Fruit fly (Drosophila melanogaster) whole organism, embryonic: Measurements from ENCODE around the gene CG9117.

Experiments used
- Bgb ChIP-seq: fragments of 200-800 bp; sonication (Bioruptor generic); IDR thresholded peaks from 2 replicates; pipeline ENCODE4 v1.3.6; 2022; ENCODE audit warnings: missing biosample characterization, missing genetic modification characterization; ENCODE audit not compliant: partially characterized antibody
- CG12236 ChIP-seq: fragments of 200-800 bp; sonication (Bioruptor generic); optimal IDR thresholded peaks from 2 replicates; lab custom pipeline; 2016; ENCODE audit warnings: missing biosample characterization, missing genetic modification characterization
- CG12744 ChIP-seq: fragments of 200-800 bp; sonication (Bioruptor generic); optimal IDR thresholded peaks from 2 replicates; lab custom pipeline; 2016; ENCODE audit warnings: missing biosample characterization, missing genetic modification characterization
- CG13296 ChIP-seq: fragments of 200-800 bp; sonication (Bioruptor generic); optimal IDR thresholded peaks from 3 replicates; lab custom pipeline; 2018; ENCODE audit warnings: missing biosample characterization, mild to moderate bottlenecking, missing genetic modification characterization
- CG13894 ChIP-seq: fragments of 200-800 bp; sonication (Bioruptor generic); optimal IDR thresholded peaks from 3 replicates; lab custom pipeline; 2018; ENCODE audit warnings: missing biosample characterization, mild to moderate bottlenecking, missing genetic modification characterization, moderate library complexity
- CG14860 ChIP-seq: fragments of 200-800 bp; sonication (Bioruptor generic); IDR thresholded peaks from 3 replicates; pipeline ENCODE4 v1.3.6; 2022; ENCODE audit warnings: missing biosample characterization, missing genetic modification characterization; ENCODE audit not compliant: partially characterized antibody
- CG15601 ChIP-seq: fragments of 200-800 bp; sonication (Bioruptor generic); optimal IDR thresholded peaks from 3 replicates; lab custom pipeline; 2019; ENCODE audit warnings: missing biosample characterization, mild to moderate bottlenecking, missing genetic modification characterization, moderate library complexity
- CG17385 ChIP-seq: fragments of 200-800 bp; sonication (Bioruptor generic); optimal IDR thresholded peaks from 3 replicates; lab custom pipeline; 2018; ENCODE audit warnings: missing biosample characterization, mild to moderate bottlenecking, missing genetic modification characterization
- CG17829 ChIP-seq: fragments of 200-800 bp; optimal IDR thresholded peaks from 2 replicates; lab custom pipeline; 2019; ENCODE audit warnings: missing biosample characterization, mild to moderate bottlenecking, missing genetic modification characterization, moderate library complexity
- CG30431 ChIP-seq: fragments of 200-800 bp; sonication (Bioruptor generic); optimal IDR thresholded peaks from 2 replicates; lab custom pipeline; 2017; ENCODE audit warnings: missing biosample characterization, missing genetic modification characterization
- CG6689 ChIP-seq: fragments of 200-800 bp; sonication (Bioruptor generic); IDR thresholded peaks from 2 replicates; pipeline ENCODE4 v1.3.6; 2022; ENCODE audit warnings: missing biosample characterization, missing genetic modification characterization
- CG7372 ChIP-seq: fragments of 200-800 bp; sonication (Bioruptor generic); IDR thresholded peaks from 2 replicates; pipeline ENCODE4 v1.3.6; 2022; ENCODE audit warnings: missing biosample characterization, missing genetic modification characterization
- CG7928 ChIP-seq: fragments of 200-800 bp; sonication (Bioruptor generic); optimal IDR thresholded peaks from 2 replicates; lab custom pipeline; 2017; ENCODE audit warnings: missing biosample characterization, mild to moderate bottlenecking, missing genetic modification characterization
- Hand ChIP-seq: fragments of 200-800 bp; sonication (Bioruptor generic); optimal IDR thresholded peaks from 2 replicates; lab custom pipeline; 2017; ENCODE audit warnings: mild to moderate bottlenecking, missing biosample characterization, missing genetic modification reagents, missing genetic modification characterization
- Hey ChIP-seq: fragments of 200-800 bp; sonication (Bioruptor generic); optimal IDR thresholded peaks from 3 replicates; lab custom pipeline; 2018; ENCODE audit warnings: missing biosample characterization, mild to moderate bottlenecking, missing genetic modification characterization
- HmgD ChIP-seq: fragments of 200-800 bp; sonication (Bioruptor generic); optimal IDR thresholded peaks from 3 replicates; lab custom pipeline; 2016; ENCODE audit warnings: missing biosample characterization, missing genetic modification characterization
- Hr78 ChIP-seq, 2 experiments: fragments of 200-800 bp in 1 of 2; fragments of >200 bp in 1 of 2; sonication (Bioruptor generic) in 1 of 2; optimal IDR thresholded peaks; 2 replicates each; lab custom pipeline; 2017 to 2019; ENCODE audit warnings: missing biosample characterization in 2 of 2, missing genetic modification characterization in 2 of 2, mild to moderate bottlenecking in 1 of 2, moderate library complexity in 1 of 2
- Lpt ChIP-seq: fragments of >200 bp; optimal IDR thresholded peaks from 2 replicates; lab custom pipeline; 2018; ENCODE audit warnings: missing biosample characterization, missing genetic modification characterization
- MESR4 ChIP-seq: fragments of 200-800 bp; sonication (Bioruptor generic); optimal IDR thresholded peaks from 2 replicates; lab custom pipeline; 2018; ENCODE audit warnings: missing biosample characterization, mild to moderate bottlenecking, missing genetic modification characterization, moderate library complexity
- PHDP ChIP-seq: fragments of 200-800 bp; sonication (Bioruptor generic); optimal IDR thresholded peaks from 3 replicates; lab custom pipeline; 2018; ENCODE audit warnings: missing biosample characterization, mild to moderate bottlenecking, missing genetic modification characterization, moderate library complexity
- Sry-β ChIP-seq: fragments of 200-800 bp; sonication (Bioruptor generic); optimal IDR thresholded peaks from 2 replicates; lab custom pipeline; 2018; ENCODE audit warnings: missing biosample characterization, mild to moderate bottlenecking, missing genetic modification characterization, moderate library complexity
- cg ChIP-seq: fragments of 200-800 bp; sonication (Bioruptor generic); optimal IDR thresholded peaks from 3 replicates; lab custom pipeline; 2019; ENCODE audit warnings: missing biosample characterization, mild to moderate bottlenecking, missing genetic modification characterization, moderate library complexity
- crol ChIP-seq: fragments of 200-800 bp; sonication (Bioruptor generic); IDR thresholded peaks from 2 replicates; pipeline ENCODE4 v1.3.6; 2022; ENCODE audit warnings: missing biosample characterization, missing genetic modification characterization
- dan ChIP-seq: fragments of 200-800 bp; sonication (Bioruptor generic); IDR thresholded peaks from 2 replicates; pipeline ENCODE4 v1.3.6; 2022; ENCODE audit warnings: missing biosample characterization, missing genetic modification characterization
- ewg ChIP-seq: fragments of 200-800 bp; sonication (Bioruptor generic); optimal IDR thresholded peaks from 3 replicates; lab custom pipeline; 2017; ENCODE audit warnings: mild to moderate bottlenecking, missing biosample characterization, missing genetic modification reagents, missing genetic modification characterization
- fd64A ChIP-seq: fragments of 200-800 bp; sonication (Bioruptor generic); optimal IDR thresholded peaks from 3 replicates; lab custom pipeline; 2018; ENCODE audit warnings: missing biosample characterization, mild to moderate bottlenecking, missing genetic modification characterization
- ftz-f1 ChIP-seq: fragments of 200-800 bp; sonication (Bioruptor generic); optimal IDR thresholded peaks from 2 replicates; lab custom pipeline; 2016; ENCODE audit warnings: missing biosample characterization, missing genetic modification characterization
- her ChIP-seq: fragments of 200-800 bp; sonication (Bioruptor generic); optimal IDR thresholded peaks from 2 replicates; lab custom pipeline; 2016; ENCODE audit warnings: missing biosample characterization, missing genetic modification characterization
- kah ChIP-seq: fragments of 200-800 bp; sonication (Bioruptor generic); optimal IDR thresholded peaks from 2 replicates; lab custom pipeline; 2018; ENCODE audit warnings: missing biosample characterization, mild to moderate bottlenecking, missing genetic modification characterization
- kay ChIP-seq: fragments of 200-800 bp; sonication (Bioruptor generic); optimal IDR thresholded peaks from 2 replicates; lab custom pipeline; 2016; ENCODE audit warnings: missing biosample characterization, missing genetic modification characterization
- mld ChIP-seq: fragments of 200-800 bp; sonication (Bioruptor generic); IDR thresholded peaks from 3 replicates; pipeline ENCODE4 v1.3.6; 2022; ENCODE audit warnings: missing biosample characterization, missing genetic modification characterization; ENCODE audit not compliant: partially characterized antibody
- otp ChIP-seq: fragments of 200-800 bp; sonication (Bioruptor generic); IDR thresholded peaks from 3 replicates; pipeline ENCODE4, ENCODE4 v1.3.6; 2022; ENCODE audit warnings: missing biosample characterization, missing genetic modification characterization
- prd ChIP-seq, 3 experiments: fragments of >200 bp in 2 of 3; fragments of 200-800 bp in 1 of 3; sonication (Bioruptor generic) in 1 of 3; optimal IDR thresholded peaks in 2 of 3; IDR thresholded peaks in 1 of 3; 2 replicates in 2 of 3; 3 replicates in 1 of 3; pipeline versions ENCODE4 v1.3.6 to Lab custom; 2017 to 2022; ENCODE audit warnings: missing biosample characterization in 1 of 3, missing genetic modification characterization in 1 of 3
- pros ChIP-seq: fragments of 200-800 bp; sonication (Bioruptor generic); optimal IDR thresholded peaks from 3 replicates; lab custom pipeline; 2019; ENCODE audit warnings: missing biosample characterization, mild to moderate bottlenecking, missing genetic modification characterization, moderate library complexity
- sens ChIP-seq: fragments of 200-800 bp; sonication (Bioruptor generic); peaks from one replicate; lab custom pipeline; 2016; ENCODE audit warnings: missing biosample characterization, missing genetic modification characterization
- seq ChIP-seq: fragments of 200-800 bp; sonication (Bioruptor generic); IDR thresholded peaks from 2 replicates; pipeline ENCODE4 v1.3.6; 2022; ENCODE audit warnings: missing biosample characterization, missing genetic modification characterization
- sim ChIP-seq: fragments of 200-800 bp; sonication (Bioruptor generic); IDR thresholded peaks from 2 replicates; pipeline ENCODE4 v1.3.6; 2022; ENCODE audit warnings: missing biosample characterization, missing genetic modification characterization
- sna ChIP-seq: fragments of 200-800 bp; sonication (Bioruptor generic); IDR thresholded peaks from 2 replicates; pipeline ENCODE4 v1.3.6; 2022; ENCODE audit warnings: missing biosample characterization, missing genetic modification characterization; ENCODE audit not compliant: partially characterized antibody
- zen ChIP-seq: fragments of 200-800 bp; sonication (Bioruptor generic); optimal IDR thresholded peaks from 3 replicates; lab custom pipeline; 2018; ENCODE audit warnings: missing biosample characterization, mild to moderate bottlenecking, missing genetic modification characterization, moderate library complexity

CG9117 gene

DNA sequence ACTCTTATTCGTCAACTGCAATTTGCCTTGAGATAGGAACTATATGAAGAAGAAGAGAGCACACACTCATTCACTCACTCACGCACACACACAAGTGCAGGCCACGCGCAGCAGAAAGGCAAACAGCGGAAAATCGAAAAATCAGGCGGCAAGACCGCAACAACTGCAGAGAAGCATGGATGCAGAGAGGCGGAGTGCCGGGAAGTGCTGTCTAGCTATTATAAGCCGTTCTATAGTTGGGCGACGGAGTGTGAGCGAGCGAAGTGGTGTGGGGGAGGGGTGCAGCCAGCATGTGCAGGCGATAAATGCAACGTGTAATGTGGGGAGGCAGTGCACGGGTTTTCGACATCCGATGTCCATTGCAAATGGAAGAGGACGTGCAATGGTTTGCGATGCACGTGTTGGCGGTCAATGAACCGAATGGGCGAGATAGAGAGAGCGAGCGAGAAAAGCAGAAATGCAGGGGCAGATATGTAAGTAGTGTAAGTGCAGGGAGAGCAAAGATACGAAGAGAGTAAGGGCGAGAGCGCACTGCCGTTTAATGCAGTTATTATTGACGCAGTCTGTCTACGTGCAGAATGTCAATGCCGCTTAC, 41.2 kb upstream of the CG9117 start (continued):
- 0 out of 3 replicates have a peak, but pooled peaks have one; percentile 37 for TF ChIP-seq mld
- TF ChIP-seq Bgb: peak; percentile 18; the same call in 1 of the 2 replicates
- peak; percentile 67 for TF ChIP-seq Hey (tag; lab: Kevin White, UChicago)
- 0 out of 2 replicates have a peak, but pooled peaks have one; percentile 23 for TF ChIP-seq sna
- TF ChIP-seq CG30431 (GFP tag; lab: Kevin White, UChicago): no peak
- TF ChIP-seq prd (optimal IDR thresholded peaks at IDR 0.05; lab: Kevin White, UChicago): no peak
- TF ChIP-seq prd (GFP tag; IDR thresholded peaks at IDR 0.05; lab: Robert Waterston, UW): peak; percentile 18; the same call in 1 of the 3 replicates
- no peak for TF ChIP-seq her (GFP tag; lab: Kevin White, UChicago)
- TF ChIP-seq fd64A (GFP tag; lab: Kevin White, UChicago): peak; percentile 38
- peak; percentile 82 for TF ChIP-seq zen (tag; lab: Kevin White, UChicago)
- TF ChIP-seq HmgD (GFP tag; lab: Kevin White, UChicago): peak; percentile 58
- TF ChIP-seq CG17385 (GFP tag; lab: Kevin White, UChicago): peak; percentile 79
- TF ChIP-seq Hr78 (GFP tag; optimal IDR thresholded peaks at IDR 0.05; lab: Kevin White, UChicago): peak in 1 of 2 experiments; percentile 34
- no peak for TF ChIP-seq CG7928 (GFP tag; lab: Kevin White, UChicago)
- no peak for TF ChIP-seq CG12236 (GFP tag; lab: Kevin White, UChicago)
- peak; percentile 46 for TF ChIP-seq kah (GFP tag; lab: Kevin White, UChicago)
- TF ChIP-seq CG14860 (GFP tag; lab: Robert Waterston, UW): peak; percentile 20; the same call in 1 of the 3 replicates

DNA sequence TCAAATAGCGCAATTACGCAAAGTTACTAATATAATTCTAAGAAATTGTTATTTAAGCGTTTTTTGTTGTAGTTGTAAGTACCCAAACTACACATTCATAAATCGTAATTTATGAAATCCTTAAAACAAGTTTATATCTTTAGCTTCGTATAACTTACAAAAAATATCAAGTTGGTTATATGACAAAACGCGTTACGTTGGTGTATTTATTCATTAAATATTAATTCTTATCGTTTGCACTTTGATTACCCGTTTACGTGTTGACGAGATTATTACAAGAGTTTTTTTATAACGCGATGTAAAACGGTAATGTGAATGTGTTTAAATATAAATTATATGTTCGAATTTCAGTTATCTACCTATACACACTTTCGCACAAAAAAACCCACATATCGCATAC, 39.9 kb upstream of the CG9117 start:
- TF ChIP-seq CG17829 (tag; lab: Kevin White, UChicago) (no peak), CG7372 (GFP tag; lab: Robert Waterston, UW) (no peak), CG15601 (no peak), CG13296 (GFP tag; lab: Kevin White, UChicago) (no peak), PHDP (tag; lab: Kevin White, UChicago) (no peak), dan (GFP tag; lab: Robert Waterston, UW) (no peak), Sry-β (GFP tag; lab: Kevin White, UChicago) (no peak), sim (no peak), Hand (GFP tag; lab: Kevin White, UChicago) (no peak), cg (GFP tag; lab: Kevin White, UChicago) (no peak), kay (GFP tag; lab: Kevin White, UChicago) (no peak), Hr78 (GFP tag; optimal IDR thresholded peaks at IDR 0.05; lab: Kevin White, UChicago) (no peak), CG12744 (GFP tag; lab: Kevin White, UChicago) (no peak), sens (GFP tag; lab: Kevin White, UChicago) (no peak)

DNA sequence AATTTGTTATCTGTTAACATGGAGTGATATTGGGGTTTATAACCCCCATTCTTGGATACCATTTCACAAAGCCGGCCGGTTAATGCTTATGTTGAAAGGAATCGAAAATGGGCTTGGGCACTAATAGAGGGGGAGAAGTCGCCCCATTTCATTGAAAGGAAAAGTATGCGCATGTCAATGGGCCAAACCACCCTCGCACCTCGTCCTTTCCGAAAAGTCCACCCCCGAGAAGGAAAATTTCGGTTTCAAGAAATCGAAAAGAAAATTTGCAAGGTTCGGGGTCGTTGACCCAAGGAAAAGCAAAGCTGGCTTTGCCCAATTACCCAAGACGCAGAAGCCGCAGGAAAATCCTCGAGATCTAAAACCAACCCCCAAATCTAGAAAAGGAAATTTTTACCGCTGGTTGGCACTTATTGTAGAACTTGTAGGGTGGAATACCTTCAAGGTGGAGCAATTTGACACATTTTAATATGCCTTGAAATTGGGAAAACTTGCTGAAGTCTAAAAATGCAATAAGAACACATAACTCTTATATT, 39.2 kb upstream of the CG9117 start:
- TF ChIP-seq pros (GFP tag; lab: Kevin White, UChicago) (peak; percentile 93), ftz-f1 (GFP tag; lab: Kevin White, UChicago) (no peak), CG6689 (peak; percentile 10; the same call in 1 of the 2 replicates), crol (peak; percentile 27; the same call in 1 of the 2 replicates), CG13894 (tag; lab: Kevin White, UChicago) (peak; percentile 99), otp (GFP tag; lab: Robert Waterston, UW) (0 out of 3 replicates have a peak, but pooled peaks have one; percentile 10), MESR4 (no peak), Lpt (GFP tag; lab: Kevin White, UChicago) (no peak), seq (peak; percentile 65; the same call in 1 of the 2 replicates), ewg (GFP tag; lab: Kevin White, UChicago) (peak; percentile 68)
